Fruit fly (Drosophila melanogaster) whole organism, wandering third instar larva: ENCODE results near the gene Nrt.

Experiments
- CG32264 ChIP-seq: fragments of 200-800 bp; sonication (Bioruptor generic); optimal IDR thresholded peaks from 2 replicates; lab custom pipeline; 2016; ENCODE audit warnings: missing biosample characterization, missing genetic modification characterization
- CG9705 ChIP-seq: fragments of 200-800 bp; sonication (Bioruptor generic); optimal IDR thresholded peaks from 2 replicates; lab custom pipeline; 2018; ENCODE audit warnings: missing biosample characterization, mild to moderate bottlenecking, missing genetic modification characterization
- CrebA ChIP-seq: fragments of 200-800 bp; sonication (Bioruptor generic); optimal IDR thresholded peaks from 2 replicates; lab custom pipeline; 2016; ENCODE audit warnings: missing biosample characterization, mild to moderate bottlenecking, missing genetic modification characterization, borderline replicate concordance
- Dfd ChIP-seq: fragments of >200 bp; optimal IDR thresholded peaks from 2 replicates; lab custom pipeline; 2017; ENCODE audit warnings: missing biosample characterization, missing genetic modification characterization
- Dif ChIP-seq: fragments of 200-275, 200-300 bp; sonication (Bioruptor generic); optimal IDR thresholded peaks from 2 replicates; lab custom pipeline; 2018; ENCODE audit warnings: missing biosample characterization, missing genetic modification characterization; ENCODE audit not compliant: partially characterized antibody
- GATAd ChIP-seq: sonication (Bioruptor generic); optimal IDR thresholded peaks from 2 replicates; lab custom pipeline; 2016; ENCODE audit warnings: missing biosample characterization, missing genetic modification characterization
- HLH106 ChIP-seq: fragments of 200-800 bp; optimal IDR thresholded peaks from 3 replicates; lab custom pipeline; 2019; ENCODE audit warnings: missing biosample characterization, mild to moderate bottlenecking, missing genetic modification characterization, moderate library complexity
- Hnf4 ChIP-seq: fragments of 200-800 bp; sonication (Bioruptor generic); optimal IDR thresholded peaks from 2 replicates; lab custom pipeline; 2016; ENCODE audit warnings: missing biosample characterization, mild to moderate bottlenecking, missing genetic modification characterization
- Hr78 ChIP-seq: fragments of >200 bp; optimal IDR thresholded peaks from 2 replicates; lab custom pipeline; 2017; ENCODE audit warnings: missing biosample characterization, missing genetic modification characterization
- Hr83 ChIP-seq: fragments of 200-300 bp; sonication (Bioruptor generic); optimal IDR thresholded peaks from 2 replicates; lab custom pipeline; 2016; ENCODE audit warnings: missing biosample characterization, mild to moderate bottlenecking, missing genetic modification characterization, moderate library complexity; ENCODE audit not compliant: poor library complexity, severe bottlenecking
- Jra ChIP-seq: sonication (Bioruptor generic); optimal IDR thresholded peaks from 2 replicates; lab custom pipeline; 2016; ENCODE audit warnings: missing biosample characterization, missing genetic modification characterization
- Myc ChIP-seq: fragments of >200 bp; optimal IDR thresholded peaks from 2 replicates; lab custom pipeline; 2017
- N ChIP-seq: fragments of >200 bp; optimal IDR thresholded peaks from 2 replicates; lab custom pipeline; 2018; ENCODE audit warnings: missing biosample characterization, missing external identifiers, missing genetic modification characterization
- OdsH ChIP-seq: fragments of 200-800 bp; sonication (Bioruptor generic); optimal IDR thresholded peaks from 2 replicates; lab custom pipeline; 2016; ENCODE audit warnings: missing biosample characterization, mild to moderate bottlenecking, missing genetic modification characterization
- Rel ChIP-seq, 2 experiments: fragments of 200-800 bp; sonication (Bioruptor generic) in 1 of 2; optimal IDR thresholded peaks; 2 replicates in 1 of 2; 3 replicates in 1 of 2; lab custom pipeline; 2016 to 2019; ENCODE audit warnings: mild to moderate bottlenecking in 2 of 2, missing biosample characterization in 2 of 2, missing genetic modification characterization in 2 of 2, moderate library complexity in 1 of 2
- Sp1 ChIP-seq: fragments of 200-800 bp; sonication (Bioruptor generic); optimal IDR thresholded peaks from 3 replicates; lab custom pipeline; 2019; ENCODE audit warnings: missing biosample characterization, mild to moderate bottlenecking, missing genetic modification characterization, moderate library complexity
- Vsx2 ChIP-seq: fragments of 200-300, 225-300 bp; sonication (Bioruptor generic); optimal IDR thresholded peaks from 2 replicates; lab custom pipeline; 2018; ENCODE audit warnings: missing biosample characterization, missing genetic modification characterization; ENCODE audit not compliant: partially characterized antibody
- br ChIP-seq: fragments of 200-800 bp; sonication (Bioruptor generic); optimal IDR thresholded peaks from 2 replicates; lab custom pipeline; 2016; ENCODE audit warnings: missing biosample characterization, missing genetic modification characterization
- brk ChIP-seq: fragments of 200-800 bp; sonication (Bioruptor generic); optimal IDR thresholded peaks from 2 replicates; lab custom pipeline; 2016; ENCODE audit warnings: missing biosample characterization, mild to moderate bottlenecking, missing genetic modification characterization
- dl ChIP-seq, 2 experiments: fragments of 175-275, 200-275 bp in 1 of 2; fragments of 200-275 bp in 1 of 2; sonication (Bioruptor generic); optimal IDR thresholded peaks; lab custom pipeline; 2018; ENCODE audit warnings: mild to moderate bottlenecking in 2 of 2, missing biosample characterization in 2 of 2, missing genetic modification characterization in 2 of 2, moderate library complexity in 2 of 2; ENCODE audit not compliant: partially characterized antibody in 2 of 2, insufficient read depth in 1 of 2
- dmrt93B ChIP-seq: fragments of 200-800 bp; sonication (Bioruptor generic); optimal IDR thresholded peaks from 2 replicates; lab custom pipeline; 2018; ENCODE audit warnings: missing biosample characterization, mild to moderate bottlenecking, missing genetic modification characterization
- dsf ChIP-seq: sonication (Bioruptor generic); optimal IDR thresholded peaks from 2 replicates; lab custom pipeline; 2016; ENCODE audit warnings: missing biosample characterization, missing genetic modification characterization, borderline replicate concordance
- ey ChIP-seq: fragments of 200-800 bp; sonication (Bioruptor generic); optimal IDR thresholded peaks from 2 replicates; lab custom pipeline; 2016; ENCODE audit warnings: missing biosample characterization, missing genetic modification characterization
- foxo ChIP-seq, 2 experiments: fragments of 200-800 bp; sonication (Bioruptor generic); optimal IDR thresholded peaks; 2 replicates in 1 of 2; 3 replicates in 1 of 2; lab custom pipeline; 2016 to 2017; ENCODE audit warnings: missing biosample characterization in 2 of 2, missing genetic modification characterization in 2 of 2
- fru ChIP-seq: fragments of 200-800 bp; sonication (Bioruptor generic); optimal IDR thresholded peaks from 3 replicates; lab custom pipeline; 2016; ENCODE audit warnings: missing biosample characterization, mild to moderate bottlenecking, missing genetic modification characterization
- h ChIP-seq: fragments of 200-800 bp; sonication (Bioruptor generic); optimal IDR thresholded peaks from 3 replicates; lab custom pipeline; 2016; ENCODE audit warnings: missing biosample characterization, mild to moderate bottlenecking, missing genetic modification characterization
- jim ChIP-seq: fragments of 175-275, 200-325 bp; sonication (Bioruptor generic); optimal IDR thresholded peaks from 2 replicates; lab custom pipeline; 2016; ENCODE audit warnings: missing biosample characterization, mild to moderate bottlenecking, missing genetic modification characterization
- lola ChIP-seq: fragments of >200 bp; optimal IDR thresholded peaks from 2 replicates; lab custom pipeline; 2017; ENCODE audit warnings: missing biosample characterization, missing genetic modification characterization
- psq ChIP-seq: fragments of 200-800 bp; sonication (Bioruptor generic); optimal IDR thresholded peaks from 3 replicates; lab custom pipeline; 2017; ENCODE audit warnings: missing biosample characterization, mild to moderate bottlenecking, missing genetic modification characterization, moderate library complexity
- rgr ChIP-seq: fragments of 200-800 bp; sonication (Bioruptor generic); optimal IDR thresholded peaks from 3 replicates; lab custom pipeline; 2016; ENCODE audit warnings: missing biosample characterization, mild to moderate bottlenecking, missing genetic modification characterization
- sv ChIP-seq: fragments of 200-800 bp; sonication (Bioruptor generic); optimal IDR thresholded peaks from 3 replicates; lab custom pipeline; 2016; ENCODE audit warnings: missing biosample characterization, missing genetic modification characterization
- tai ChIP-seq: sonication (Bioruptor generic); optimal IDR thresholded peaks from 2 replicates; lab custom pipeline; 2016; ENCODE audit warnings: missing biosample characterization, missing genetic modification characterization
- usp ChIP-seq: fragments of >200 bp; optimal IDR thresholded peaks from 2 replicates; lab custom pipeline; 2017; ENCODE audit warnings: missing biosample characterization, missing genetic modification characterization
- woc ChIP-seq: sonication (Bioruptor generic); optimal IDR thresholded peaks from 2 replicates; lab custom pipeline; 2016; ENCODE audit warnings: missing biosample characterization, mild to moderate bottlenecking, missing genetic modification characterization

Gene Nrt

dm6 chr3L:16806823-16807325 lies 41.0 kb downstream of the Nrt start:
- TF ChIP-seq Sp1 (GFP tag; lab: Kevin White, UChicago): peak; percentile 86
- peak; percentile 19 for TF ChIP-seq Hnf4 (GFP tag; lab: Kevin White, UChicago)
- no peak for TF ChIP-seq Vsx2 (GFP tag; lab: Kevin White, UChicago)
- peak; percentile 50 for TF ChIP-seq h (GFP tag; lab: Kevin White, UChicago)
- no peak for TF ChIP-seq CrebA (GFP tag; lab: Kevin White, UChicago)
- no peak for TF ChIP-seq CG9705
- peak; percentile 31 for TF ChIP-seq br
- TF ChIP-seq Dif (GFP tag; lab: Kevin White, UChicago): no peak
- peak; percentile 27 for TF ChIP-seq ey (GFP tag; lab: Kevin White, UChicago)
- no peak for TF ChIP-seq jim (GFP tag; lab: Kevin White, UChicago)
- TF ChIP-seq Jra (GFP tag; lab: Kevin White, UChicago): no peak
- peak; percentile 56 for TF ChIP-seq OdsH
- TF ChIP-seq foxo (GFP tag; optimal IDR thresholded peaks at IDR 0.05; lab: Kevin White, UChicago): peak in 1 of 2 experiments; percentile 81
- no peak for TF ChIP-seq dsf (GFP tag; lab: Kevin White, UChicago)
- TF ChIP-seq GATAd: no peak
- TF ChIP-seq psq (GFP tag; lab: Kevin White, UChicago): peak; percentile 73
- no peak for TF ChIP-seq Rel (GFP tag; optimal IDR thresholded peaks at IDR 0.05; lab: Kevin White, UChicago)
- peak; percentile 21 for TF ChIP-seq Rel (tag; optimal IDR thresholded peaks at IDR 0.05; lab: Kevin White, UChicago)
- TF ChIP-seq lola (GFP tag; lab: Kevin White, UChicago): no peak
- TF ChIP-seq sv (GFP tag; lab: Kevin White, UChicago): no peak
- peak; percentile 47 for TF ChIP-seq Dfd (GFP tag; lab: Kevin White, UChicago)
- TF ChIP-seq HLH106 (tag; lab: Kevin White, UChicago): peak; percentile 80
- TF ChIP-seq brk (GFP tag; lab: Kevin White, UChicago): peak; percentile 22
- TF ChIP-seq dmrt93B (GFP tag; lab: Kevin White, UChicago): peak; percentile 76
- peak; percentile 6 for TF ChIP-seq Hr83
- TF ChIP-seq woc (GFP tag; lab: Kevin White, UChicago): peak; percentile 17
- no peak for TF ChIP-seq usp (GFP tag; lab: Kevin White, UChicago)
- peak; percentile 45 for TF ChIP-seq fru (GFP tag; lab: Kevin White, UChicago)
- TF ChIP-seq rgr: peak; percentile 66
- no peak for TF ChIP-seq CG32264 (GFP tag; lab: Kevin White, UChicago)

dm6 chr3L:16807558-16807957 lies 41.7 kb downstream of the Nrt start, which contains the start of gene CG9674:
Gene CG9674, minus strand, starts transcription at chr3L:16807731.
- TF ChIP-seq tai (GFP tag; lab: Kevin White, UChicago) (no peak), Dif (GFP tag; lab: Kevin White, UChicago) (no peak), foxo (GFP tag; optimal IDR thresholded peaks at IDR 0.05; lab: Kevin White, UChicago) (no peak), N (GFP tag; lab: Kevin White, UChicago) (no peak), Hr83 (no peak), dmrt93B (GFP tag; lab: Kevin White, UChicago) (no peak)

- TF ChIP-seq N (GFP tag; lab: Kevin White, UChicago): no peak
- no peak for TF ChIP-seq CG9705
- TF ChIP-seq GATAd: no peak
- no peak for TF ChIP-seq tai (GFP tag; lab: Kevin White, UChicago)
- peak; percentile 95 for TF ChIP-seq Dif (GFP tag; lab: Kevin White, UChicago)
- TF ChIP-seq fru (GFP tag; lab: Kevin White, UChicago): no peak
- peak; percentile 1 for TF ChIP-seq Hnf4 (GFP tag; lab: Kevin White, UChicago)
- peak; percentile 3 for TF ChIP-seq Hr83
- no peak for TF ChIP-seq rgr
- no peak for TF ChIP-seq CG32264 (GFP tag; lab: Kevin White, UChicago)
- peak; percentile 38 for TF ChIP-seq Myc (lab: Kevin White, UChicago)
- TF ChIP-seq CrebA (GFP tag; lab: Kevin White, UChicago): no peak
- no peak for TF ChIP-seq jim (GFP tag; lab: Kevin White, UChicago)
- no peak for TF ChIP-seq dsf (GFP tag; lab: Kevin White, UChicago)
- peak in 1 of 2 experiments; percentile 69 for TF ChIP-seq dl (GFP tag; optimal IDR thresholded peaks at IDR 0.05; lab: Kevin White, UChicago; ENCODE audit: insufficient read depth in 1 of 2, partially characterized antibody in 2 of 2)
- no peak for TF ChIP-seq foxo (GFP tag; optimal IDR thresholded peaks at IDR 0.05; lab: Kevin White, UChicago)
- TF ChIP-seq Sp1 (GFP tag; lab: Kevin White, UChicago): no peak
- no peak for TF ChIP-seq brk (GFP tag; lab: Kevin White, UChicago)
- TF ChIP-seq woc (GFP tag; lab: Kevin White, UChicago): no peak
- peak; percentile 73 for TF ChIP-seq Vsx2 (GFP tag; lab: Kevin White, UChicago)
- peak; percentile 16 for TF ChIP-seq h (GFP tag; lab: Kevin White, UChicago)
- no peak for TF ChIP-seq Rel (GFP tag; optimal IDR thresholded peaks at IDR 0.05; lab: Kevin White, UChicago)
- TF ChIP-seq Rel (tag; optimal IDR thresholded peaks at IDR 0.05; lab: Kevin White, UChicago): peak; percentile 36
- TF ChIP-seq dmrt93B (GFP tag; lab: Kevin White, UChicago): no peak
- no peak for TF ChIP-seq Hr78 (GFP tag; lab: Kevin White, UChicago)
- TF ChIP-seq HLH106 (tag; lab: Kevin White, UChicago): peak; percentile 0
- no peak for TF ChIP-seq usp (GFP tag; lab: Kevin White, UChicago)
These were observed 42.3 kb downstream of the Nrt start for dm6 chr3L:16808139-16808538.
